Worm (Caenorhabditis elegans): ENCODE measurements around the gene ZK418.2.

ZK418.2 gene

ce11 chrIII:7107965-7108364, 16.8 kb downstream of the ZK418.2 start, which contains the start of gene odd-1:
TSS of gene odd-1 (plus strand) at chrIII:7108313.
- TF ChIP-seq nhr-11 (tag; optimal IDR thresholded peaks at IDR 0.05), result no peak
- TF ChIP-seq pat-9 (tag; optimal IDR thresholded peaks at IDR 0.05), result no peak
- no peak for TF ChIP-seq dve-1 (tag; optimal IDR thresholded peaks at IDR 0.05)
- TF ChIP-seq elt-2 (tag; optimal IDR thresholded peaks at IDR 0.05), result peak; percentile 85
- no peak for TF ChIP-seq ceh-48 (tag; optimal IDR thresholded peaks at IDR 0.05)

DNA sequence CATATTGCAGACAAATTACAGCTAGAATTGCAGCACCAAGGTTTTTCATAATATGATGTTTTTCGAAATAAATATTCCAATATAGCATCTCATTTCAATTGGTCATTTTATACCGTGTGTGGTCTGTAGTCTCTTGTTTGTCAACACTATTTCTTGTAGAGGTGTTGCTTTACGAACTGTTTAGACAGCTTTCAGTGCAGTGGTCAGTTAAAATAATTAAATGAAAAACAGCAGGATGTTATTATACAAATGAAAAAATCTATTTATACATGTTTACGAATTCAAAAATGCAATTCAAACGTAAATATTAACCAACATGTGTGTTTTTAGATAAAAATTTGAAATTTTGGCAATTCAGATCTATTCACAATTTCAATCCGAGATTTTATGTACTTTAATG, 20.7 kb downstream of the ZK418.2 start, which contains the start of gene B0280.7:
TSS of gene B0280.7 (minus strand) at position 101 of the 400 bp plus-strand sequence.
- TF ChIP-seq F13H6.1 (tag; optimal IDR thresholded peaks at IDR 0.05) (no peak), unc-3 (GFP tag; conservative IDR thresholded peaks at IDR 0.05) (no peak), unc-3 (tag; optimal IDR thresholded peaks at IDR 0.05) (no peak), ztf-16 (tag; optimal IDR thresholded peaks at IDR 0.05) (no peak), ttx-3 (tag; optimal IDR thresholded peaks at IDR 0.05) (no peak)

- no peak for TF ChIP-seq F13H6.1 (tag; optimal IDR thresholded peaks at IDR 0.05)
These were observed 21.1 kb downstream of the ZK418.2 start for ce11 chrIII:7112285-7112684.

DNA sequence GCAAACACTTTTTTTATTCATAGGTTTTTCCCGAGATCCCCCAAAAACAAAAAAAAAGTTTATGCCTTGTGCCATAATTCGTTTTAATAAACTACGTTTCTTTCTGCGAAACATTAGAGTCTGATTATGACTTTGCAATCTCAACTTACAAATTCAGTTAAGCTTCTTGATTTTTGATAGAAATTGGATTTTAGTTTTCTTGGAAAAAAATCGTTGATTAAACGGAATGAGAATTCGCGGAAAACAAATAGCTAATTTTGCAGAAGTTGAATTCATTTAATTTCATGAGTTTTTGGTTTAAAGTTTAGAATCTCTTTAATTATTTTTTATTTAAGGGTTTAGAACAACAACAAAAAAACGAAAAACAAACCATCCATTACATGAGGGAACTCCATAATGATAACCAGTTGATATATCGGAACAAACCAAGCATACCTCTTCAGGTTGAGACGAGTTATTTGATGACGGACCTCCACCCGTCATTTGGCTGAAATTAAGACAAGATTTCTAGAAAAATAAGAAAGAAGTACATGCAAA, 23.9 kb downstream of the ZK418.2 start, which contains the start of gene nhr-10:
TSS of gene nhr-10 (minus strand) at position 487 of the 537 bp plus-strand sequence.
- no peak for TF ChIP-seq ceh-14 (tag; optimal IDR thresholded peaks at IDR 0.05)
- TF ChIP-seq unc-42 (tag; optimal IDR thresholded peaks at IDR 0.05), result no peak
- no peak for TF ChIP-seq K02D7.2 (tag; optimal IDR thresholded peaks at IDR 0.05)
- TF ChIP-seq ttx-3 (tag; optimal IDR thresholded peaks at IDR 0.05), result no peak
- TF ChIP-seq lim-6 (tag; optimal IDR thresholded peaks at IDR 0.05), result no peak
- no peak for TF ChIP-seq fkh-10 (GFP tag; optimal IDR thresholded peaks at IDR 0.05)
- no peak for TF ChIP-seq pha-2 (tag; optimal IDR thresholded peaks at IDR 0.05)
- no peak for TF ChIP-seq T23F11.4 (GFP tag; optimal IDR thresholded peaks at IDR 0.05)
- no peak for TF ChIP-seq hlh-8 (tag; optimal IDR thresholded peaks at IDR 0.05)
- TF ChIP-seq fkh-6 (tag; optimal IDR thresholded peaks at IDR 0.05), result no peak
- TF ChIP-seq Y22D7AL.16 (tag; optimal IDR thresholded peaks at IDR 0.05), result no peak
- no peak for TF ChIP-seq ztf-16 (tag; optimal IDR thresholded peaks at IDR 0.05)
- no peak for TF ChIP-seq sox-4 (tag; optimal IDR thresholded peaks at IDR 0.05)

ce11 chrIII:7116615-7117252, 25.6 kb downstream of the ZK418.2 start:
- TF ChIP-seq nfya-1 (tag; optimal IDR thresholded peaks at IDR 0.05), result peak; percentile 61
- TF ChIP-seq pros-1 (tag; optimal IDR thresholded peaks at IDR 0.05), result peak; percentile 41
- TF ChIP-seq pha-2 (tag; optimal IDR thresholded peaks at IDR 0.05), result no peak
- no peak for TF ChIP-seq ceh-6 (GFP tag; optimal IDR thresholded peaks at IDR 0.05)
- no peak for TF ChIP-seq ceh-45 (GFP tag; IDR thresholded peaks at IDR 0.05)
- peak; percentile 41 for TF ChIP-seq ceh-18 (tag; optimal IDR thresholded peaks at IDR 0.05)
- peak; percentile 27 for TF ChIP-seq ref-2 (tag; optimal IDR thresholded peaks at IDR 0.05)
- TF ChIP-seq dmd-4 (tag; optimal IDR thresholded peaks at IDR 0.05; ENCODE audit: borderline replicate concordance), result no peak
- peak; percentile 52 for TF ChIP-seq tbx-2 (tag; optimal IDR thresholded peaks at IDR 0.05)
- TF ChIP-seq syd-9 (tag; optimal IDR thresholded peaks at IDR 0.05), result no peak
- TF ChIP-seq fax-1 (tag; optimal IDR thresholded peaks at IDR 0.05), result no peak
- peak; percentile 40 for TF ChIP-seq ceh-34 (tag; optimal IDR thresholded peaks at IDR 0.05)
- TF ChIP-seq unc-86 (tag; optimal IDR thresholded peaks at IDR 0.05), result no peak
- peak; percentile 81 for TF ChIP-seq hlh-30 (tag; optimal IDR thresholded peaks at IDR 0.05; ENCODE audit: insufficient read depth)
- no peak for TF ChIP-seq C08G9.2 (tag; optimal IDR thresholded peaks at IDR 0.05)
- TF ChIP-seq unc-55 (GFP tag; optimal IDR thresholded peaks at IDR 0.05), result peak; percentile 44
- TF ChIP-seq ceh-14 (tag; optimal IDR thresholded peaks at IDR 0.05), result peak; percentile 10
- no peak for TF ChIP-seq K09A11.1 (tag; optimal IDR thresholded peaks at IDR 0.05; ENCODE audit: insufficient read depth)
